Worm (Caenorhabditis elegans) whole organism, young adult: ENCODE measurements around the gene Y110A2AR.1.

Experiments
- madf-8 ChIP-seq: fragments of 200-800 bp; sonication (Bioruptor generic); conservative IDR thresholded peaks from 2 replicates; pipeline ENCODE4 v1.3.6; 2022; ENCODE audit warnings: missing genetic modification reagents, missing genetic modification characterization, missing compliant biosample characterization
- somi-1 ChIP-seq: fragments of 200-800 bp; sonication (Bioruptor generic); optimal IDR thresholded peaks from 2 replicates; lab custom pipeline; 2018; ENCODE audit warnings: mild to moderate bottlenecking, missing genetic modification characterization, missing compliant biosample characterization

DNA sequence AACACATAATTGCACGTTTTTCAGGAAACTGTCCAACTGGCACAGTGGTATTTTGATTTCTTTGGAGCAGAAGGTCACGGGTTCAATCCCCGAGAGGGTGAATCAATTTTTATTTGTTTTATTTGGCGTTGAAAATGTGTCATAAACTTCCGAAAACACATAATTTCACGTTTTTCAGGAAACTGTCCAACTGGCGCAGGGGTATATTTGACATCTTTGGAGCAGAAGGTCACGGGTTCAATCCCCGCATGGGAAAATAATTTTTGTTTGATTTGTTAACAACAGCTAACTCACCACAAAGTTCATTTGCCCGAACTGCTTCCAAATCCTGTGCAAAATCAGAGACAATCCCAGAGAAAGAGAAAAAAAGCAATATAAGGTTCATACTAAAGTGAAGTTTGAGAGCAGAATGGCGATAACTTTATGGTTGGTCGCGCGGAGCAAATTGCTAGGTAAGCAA is 36.2 kb downstream of the Y110A2AR.1 start, which contains the start of gene irld-48:
- no peak for TF ChIP-seq madf-8 (GFP tag; lab: Robert Waterston, UW)
- no peak for TF ChIP-seq somi-1
